Worm (Caenorhabditis elegans): ENCODE data around the gene T19D2.13.
A peak's percentile ranks its signal among the peaks of the same experiment; 100 is the strongest.

The T19D2.13 gene

DNA sequence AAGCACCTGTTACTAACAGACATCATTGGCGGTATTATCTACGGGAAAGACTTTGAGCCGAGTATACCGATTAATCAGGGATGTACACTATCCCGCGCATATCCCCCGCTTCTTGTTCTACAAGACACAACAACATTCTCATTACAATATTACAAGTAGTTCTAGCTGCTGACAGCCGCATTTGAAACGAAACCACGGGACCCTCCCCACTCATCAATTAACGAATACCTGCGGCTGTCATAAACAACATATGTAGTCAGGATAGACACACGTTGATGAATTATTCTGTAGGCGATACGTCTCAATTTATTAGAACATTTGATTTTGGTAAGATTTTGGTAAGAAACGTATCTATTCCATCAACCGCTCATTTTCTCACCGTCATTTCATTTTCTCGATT, 34.6 kb upstream of the T19D2.13 start:
- TF ChIP-seq ZK185.1 (tag; optimal IDR thresholded peaks at IDR 0.05; ENCODE audit: poor library complexity, severe bottlenecking) (no peak), rec-8 (tag; optimal IDR thresholded peaks at IDR 0.05) (no peak), C17E4.6 (GFP tag; IDR thresholded peaks at IDR 0.05) (no peak), Y56A3A.18 (GFP tag; IDR thresholded peaks at IDR 0.05) (no peak), lsy-27 (tag; optimal IDR thresholded peaks at IDR 0.05; ENCODE audit: borderline replicate concordance, insufficient read depth) (no peak), Y79H2A.3 (GFP tag; conservative IDR thresholded peaks at IDR 0.05) (no peak), snpc-4 (GFP tag; optimal IDR thresholded peaks at IDR 0.05) (no peak), snpc-4 (tag; optimal IDR thresholded peaks at IDR 0.05) (no peak), F57C9.4 (tag; optimal IDR thresholded peaks at IDR 0.05) (no peak), sdz-38 (tag; optimal IDR thresholded peaks at IDR 0.05) (no peak), ztf-3 (GFP tag; optimal IDR thresholded peaks at IDR 0.05) (no peak), chd-7 (tag; optimal IDR thresholded peaks at IDR 0.05) (no peak), mxl-1 (tag; optimal IDR thresholded peaks at IDR 0.05) (no peak)

DNA sequence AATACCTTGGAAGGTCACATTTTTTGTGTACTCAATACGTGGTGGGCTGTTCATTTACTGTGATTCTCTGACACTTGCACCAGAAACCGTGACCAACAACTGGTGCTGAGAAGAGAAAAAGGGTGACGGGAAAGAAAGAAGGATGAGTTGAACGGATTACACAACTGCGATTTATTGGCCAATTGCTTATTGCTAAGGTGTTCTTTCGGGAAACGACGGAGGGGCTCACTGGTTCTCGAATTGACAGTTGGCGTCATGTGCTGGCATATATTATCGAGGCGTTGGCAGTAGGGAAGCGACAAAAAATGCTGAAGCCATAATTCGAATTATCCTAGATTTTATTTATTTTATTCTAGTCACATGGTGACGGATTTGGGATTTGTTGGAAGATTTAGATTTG, 32.0 kb upstream of the T19D2.13 start:
- TF ChIP-seq madf-10 (tag; optimal IDR thresholded peaks at IDR 0.05) (no peak), F57A8.1 (GFP tag; optimal IDR thresholded peaks at IDR 0.05) (no peak), attf-3 (GFP tag; conservative IDR thresholded peaks at IDR 0.05) (no peak), ZK185.1 (tag; optimal IDR thresholded peaks at IDR 0.05; ENCODE audit: poor library complexity, severe bottlenecking) (no peak), nhr-179 (tag; optimal IDR thresholded peaks at IDR 0.05) (no peak), chd-7 (tag; optimal IDR thresholded peaks at IDR 0.05) (no peak), ztf-28 (GFP tag; IDR thresholded peaks at IDR 0.05) (no peak), ztf-18 (tag; optimal IDR thresholded peaks at IDR 0.05) (no peak)

DNA sequence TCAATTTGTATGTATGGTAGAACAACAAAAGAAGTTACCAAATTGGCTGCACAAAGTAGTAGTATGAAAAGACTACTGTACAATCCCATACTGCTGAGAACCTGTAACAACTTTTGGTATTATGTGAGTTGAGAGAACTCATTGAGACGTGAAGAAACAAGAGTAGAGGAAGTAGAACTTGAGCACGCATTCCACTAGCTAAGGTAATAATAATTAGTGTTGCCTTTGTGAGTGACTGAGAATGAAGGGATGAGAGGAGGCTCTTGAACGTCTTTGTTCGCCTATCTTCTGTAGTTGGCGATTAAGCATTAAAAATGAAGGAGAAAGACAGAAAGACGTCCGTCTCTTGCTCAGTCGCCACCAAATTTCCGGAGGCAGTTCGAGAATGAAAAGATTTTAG, 31.4 kb upstream of the T19D2.13 start, which contains the start of gene C16B8.4:
TSS of gene C16B8.4 (minus strand) at position 101 of the 400 bp plus-strand sequence.
- TF ChIP-seq rpc-1 (optimal IDR thresholded peaks at IDR 0.05), result no peak
- no peak for TF ChIP-seq rpc-1 (tag; optimal IDR thresholded peaks at IDR 0.05)
- TF ChIP-seq bed-2 (GFP tag; IDR thresholded peaks at IDR 0.05), result no peak
- TF ChIP-seq ceh-100 (GFP tag; IDR thresholded peaks at IDR 0.05), result no peak
- TF ChIP-seq snpc-1.3 (tag; optimal IDR thresholded peaks at IDR 0.05; ENCODE audit: insufficient read depth), result no peak
- TF ChIP-seq ztf-6 (GFP tag; IDR thresholded peaks at IDR 0.05), result no peak

DNA sequence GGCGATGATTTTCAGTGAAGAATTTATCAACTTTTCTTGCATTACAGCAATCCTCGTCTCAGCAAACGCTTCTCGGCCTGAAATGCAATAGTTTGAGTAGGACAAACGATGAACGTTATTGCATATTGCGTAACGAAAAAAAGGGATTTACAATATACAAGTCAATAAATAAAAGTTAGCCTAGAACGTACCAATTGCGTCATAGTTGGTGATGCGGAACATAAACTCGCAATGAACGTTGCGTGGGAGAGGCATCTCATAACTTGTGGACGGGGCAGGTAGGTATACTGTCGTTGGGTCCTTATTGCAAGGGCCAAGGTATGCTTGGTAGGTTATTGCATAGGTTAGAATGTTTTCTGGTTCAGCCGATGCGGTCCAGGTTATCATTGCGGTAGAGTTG, 28.6 kb upstream of the T19D2.13 start:
- no peak for TF ChIP-seq mcd-1 (GFP tag; IDR thresholded peaks at IDR 0.05)
- 0 out of 2 replicates have a peak, but pooled peaks have one; percentile 29 for TF ChIP-seq Y53G8AR.9 (GFP tag; conservative IDR thresholded peaks at IDR 0.05)
- no peak for TF ChIP-seq T07F8.4 (tag; optimal IDR thresholded peaks at IDR 0.05)
- TF ChIP-seq attf-6 (GFP tag; IDR thresholded peaks at IDR 0.05), result no peak
- peak; percentile 20 for TF ChIP-seq zim-3 (tag; optimal IDR thresholded peaks at IDR 0.05)
- no peak for TF ChIP-seq let-607 (tag; optimal IDR thresholded peaks at IDR 0.05)
- no peak for TF ChIP-seq egrh-3 (GFP tag; IDR thresholded peaks at IDR 0.05)

DNA sequence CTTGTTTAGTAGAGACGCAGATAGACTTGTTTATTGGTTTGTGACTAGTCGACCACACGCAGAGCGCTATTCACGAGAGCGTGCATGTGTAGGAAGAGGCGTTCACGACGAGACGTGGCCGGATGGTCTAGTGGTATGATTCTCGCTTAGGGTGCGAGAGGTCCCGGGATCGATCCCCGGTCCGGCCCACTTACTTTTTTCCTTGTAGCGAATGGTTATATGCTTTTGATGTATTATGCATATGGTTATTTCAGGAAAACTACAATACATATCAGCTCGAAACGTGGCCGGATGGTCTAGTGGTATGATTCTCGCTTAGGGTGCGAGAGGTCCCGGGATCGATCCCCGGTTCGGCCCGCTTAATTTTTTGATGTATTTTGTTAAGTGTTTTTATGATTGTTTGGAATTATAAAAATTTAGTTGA, 27.8 kb upstream of the T19D2.13 start:
- TF ChIP-seq dpl-1 (GFP tag; optimal IDR thresholded peaks at IDR 0.05), result no peak
- TF ChIP-seq ztf-6 (GFP tag; IDR thresholded peaks at IDR 0.05), result peak; percentile 62; the same call in 1 of the 2 replicates
- peak; percentile 26 for TF ChIP-seq T07F8.4 (tag; optimal IDR thresholded peaks at IDR 0.05)
- no peak for TF ChIP-seq bed-1 (GFP tag; IDR thresholded peaks at IDR 0.05)
- TF ChIP-seq fkh-3 (tag; optimal IDR thresholded peaks at IDR 0.05), result no peak
- no peak for TF ChIP-seq F22D6.2 (tag; optimal IDR thresholded peaks at IDR 0.05)
- TF ChIP-seq lin-26 (GFP tag; IDR thresholded peaks at IDR 0.05), result peak; percentile 88
- TF ChIP-seq hmg-20 (GFP tag; IDR thresholded peaks at IDR 0.05), result 0 out of 2 replicates have a peak, but pooled peaks have one; percentile 5
- TF ChIP-seq Y53F4B.3 (GFP tag; IDR thresholded peaks at IDR 0.05), result peak; percentile 85; the same call in 1 of the 2 replicates
- peak; percentile 14 for TF ChIP-seq ets-4 (GFP tag; optimal IDR thresholded peaks at IDR 0.05)
- no peak for TF ChIP-seq C06A6.2 (GFP tag; conservative IDR thresholded peaks at IDR 0.05)
- TF ChIP-seq bed-2 (GFP tag; IDR thresholded peaks at IDR 0.05), result 0 out of 2 replicates have a peak, but pooled peaks have one; percentile 60
- peak; percentile 51 for TF ChIP-seq snpc-1.3 (tag; optimal IDR thresholded peaks at IDR 0.05; ENCODE audit: insufficient read depth)
- TF ChIP-seq hmg-1.2 (GFP tag; IDR thresholded peaks at IDR 0.05), result peak; percentile 86
- no peak for TF ChIP-seq dpff-1 (tag; optimal IDR thresholded peaks at IDR 0.05)

Data from whole organism, young adult.